Fruit fly (Drosophila melanogaster): ENCODE data around the gene CG6171.

The CG6171 gene

dm6 chr3R:15332994-15333393 is 30.7 kb downstream of the CG6171 start, which contains the start of the genes Fkbp39 and Cyfip (continued):
- no peak; the same call in 1 of the 2 replicates for TF ChIP-seq cas (GFP tag; IDR thresholded peaks at IDR 0.05)
- TF ChIP-seq tio (GFP tag; optimal IDR thresholded peaks at IDR 0.05), result no peak
- TF ChIP-seq hb (GFP tag; IDR thresholded peaks at IDR 0.05; ENCODE audit: partially characterized antibody), result peak; percentile 70; the same call in 1 of the 3 replicates
- TF ChIP-seq CG1024 (GFP tag; IDR thresholded peaks at IDR 0.05), result no peak
- TF ChIP-seq Trl (optimal IDR thresholded peaks at IDR 0.05), result no peak
- peak; percentile 74 for TF ChIP-seq Trl (GFP tag; optimal IDR thresholded peaks at IDR 0.05)
- TF ChIP-seq CG18011 (GFP tag; optimal IDR thresholded peaks at IDR 0.05), result peak; percentile 47
- TF ChIP-seq Fer2 (tag; optimal IDR thresholded peaks at IDR 0.05), result no peak
- TF ChIP-seq TFAM (GFP tag; optimal IDR thresholded peaks at IDR 0.05), result no peak
- peak; percentile 36 for TF ChIP-seq Meics (GFP tag; optimal IDR thresholded peaks at IDR 0.05)
- TF ChIP-seq chn (GFP tag; optimal IDR thresholded peaks at IDR 0.05), result peak; percentile 8
- no peak for TF ChIP-seq CG7271 (tag; optimal IDR thresholded peaks at IDR 0.05)
- TF ChIP-seq ken (GFP tag; IDR thresholded peaks at IDR 0.05), result peak; percentile 66; the same call in 2 of the 3 replicates
- peak; percentile 31; the same call in 1 of the 3 replicates for TF ChIP-seq zen2 (GFP tag; IDR thresholded peaks at IDR 0.05; ENCODE audit: partially characterized antibody)
- TF ChIP-seq CG13894 (tag; optimal IDR thresholded peaks at IDR 0.05), result no peak
- no peak for TF ChIP-seq fru (optimal IDR thresholded peaks at IDR 0.05)
- TF ChIP-seq sens (GFP tag), result peak; percentile 91
- peak; percentile 32 for TF ChIP-seq repo (GFP tag; optimal IDR thresholded peaks at IDR 0.05)
- TF ChIP-seq Dll (GFP tag; IDR thresholded peaks at IDR 0.05; ENCODE audit: partially characterized antibody), result peak; percentile 74
- TF ChIP-seq bab2 (GFP tag; optimal IDR thresholded peaks at IDR 0.05), result peak; percentile 29
- TF ChIP-seq peb (GFP tag; IDR thresholded peaks at IDR 0.05), result no peak
- TF ChIP-seq gfzf (GFP tag; optimal IDR thresholded peaks at IDR 0.05), result peak; percentile 98
- no peak for TF ChIP-seq CG3407 (GFP tag; optimal IDR thresholded peaks at IDR 0.05)
- TF ChIP-seq CG2875 (GFP tag; optimal IDR thresholded peaks at IDR 0.05), result no peak
- TF ChIP-seq Hmx (GFP tag; optimal IDR thresholded peaks at IDR 0.05), result no peak
- no peak for TF ChIP-seq gcm (GFP tag; optimal IDR thresholded peaks at IDR 0.05)
- no peak for TF ChIP-seq C15 (GFP tag; IDR thresholded peaks at IDR 0.05)
- TF ChIP-seq sqz (GFP tag; optimal IDR thresholded peaks at IDR 0.05), result no peak
- no peak for TF ChIP-seq eyg (GFP tag; optimal IDR thresholded peaks at IDR 0.05)
- TF ChIP-seq Hr39 (optimal IDR thresholded peaks at IDR 0.05), result no peak
- no peak for TF ChIP-seq schlank (tag; optimal IDR thresholded peaks at IDR 0.05)
- TF ChIP-seq CG10267 (tag; optimal IDR thresholded peaks at IDR 0.05), result peak; percentile 60
- peak; percentile 48 for TF ChIP-seq Abd-B (GFP tag; optimal IDR thresholded peaks at IDR 0.05)
- TF ChIP-seq Neu2 (GFP tag; optimal IDR thresholded peaks at IDR 0.05; ENCODE audit: borderline replicate concordance), result no peak
- peak; percentile 84 for TF ChIP-seq Sin3A (optimal IDR thresholded peaks at IDR 0.05)
- peak; percentile 40 for TF ChIP-seq Chrac-16 (GFP tag; optimal IDR thresholded peaks at IDR 0.05)
- peak; percentile 81 for TF ChIP-seq pita (GFP tag; optimal IDR thresholded peaks at IDR 0.05)
- no peak for TF ChIP-seq CG1602 (GFP tag; optimal IDR thresholded peaks at IDR 0.05)
- peak; percentile 83 for TF ChIP-seq Opbp (GFP tag; IDR thresholded peaks at IDR 0.05; ENCODE audit: partially characterized antibody)
- TF ChIP-seq Dip3 (GFP tag; optimal IDR thresholded peaks at IDR 0.05), result peak; percentile 21
- peak; percentile 30 for TF ChIP-seq CG4854 (GFP tag; optimal IDR thresholded peaks at IDR 0.05)
- no peak for TF ChIP-seq Ssrp (tag; optimal IDR thresholded peaks at IDR 0.05)
- TF ChIP-seq CG8924 (tag; optimal IDR thresholded peaks at IDR 0.05), result peak; percentile 40
- TF ChIP-seq CG9817 (tag; optimal IDR thresholded peaks at IDR 0.05), result peak; percentile 20
- TF ChIP-seq Dfd (GFP tag; optimal IDR thresholded peaks at IDR 0.05), result no peak
- TF ChIP-seq unc-4 (GFP tag; IDR thresholded peaks at IDR 0.05; ENCODE audit: partially characterized antibody), result peak; percentile 77
- no peak for TF ChIP-seq ttk (GFP tag; IDR thresholded peaks at IDR 0.05)
- TF ChIP-seq btn (GFP tag; optimal IDR thresholded peaks at IDR 0.05), result no peak
- no peak for TF ChIP-seq Hr78 (GFP tag; optimal IDR thresholded peaks at IDR 0.05)
- no peak for TF ChIP-seq CG6813 (GFP tag; optimal IDR thresholded peaks at IDR 0.05)
- TF ChIP-seq ewg (GFP tag; optimal IDR thresholded peaks at IDR 0.05), result peak; percentile 96
- TF ChIP-seq Lim3 (GFP tag; IDR thresholded peaks at IDR 0.05), result no peak

Data from whole organism, embryonic.